Worm (Caenorhabditis elegans) whole organism, mixed stage, embryonic: ENCODE measurements around the gene R186.8.

Experiments
- M03D4.4 ChIP-seq: sonication (generic microtip); optimal IDR thresholded peaks from 2 replicates; lab custom pipeline; 2017; ENCODE audit warnings: mild to moderate bottlenecking, missing genetic modification characterization, missing compliant biosample characterization
- bed-3 ChIP-seq: fragments of 200-800 bp; sonication (Bioruptor generic); optimal IDR thresholded peaks from 3 replicates; lab custom pipeline; 2018; ENCODE audit warnings: mild to moderate bottlenecking, missing genetic modification characterization, moderate library complexity, missing compliant biosample characterization
- blmp-1 ChIP-seq: fragments of 150-350 bp; optimal IDR thresholded peaks from 2 replicates; lab custom pipeline; 2014; ENCODE audit warnings: missing biosample characterization, missing genetic modification characterization
- ceh-39 ChIP-seq: fragments of 150-350 bp; optimal IDR thresholded peaks from 2 replicates; lab custom pipeline; 2014; ENCODE audit warnings: missing biosample characterization, missing genetic modification characterization
- ceh-43 ChIP-seq: fragments of 200-800 bp; sonication (Bioruptor generic); optimal IDR thresholded peaks from 2 replicates; lab custom pipeline; 2018; ENCODE audit warnings: mild to moderate bottlenecking, missing genetic modification characterization, moderate library complexity, missing compliant biosample characterization
- ces-1 ChIP-seq: fragments of 150-350 bp; optimal IDR thresholded peaks from 2 replicates; lab custom pipeline; 2014; ENCODE audit warnings: missing biosample characterization, missing genetic modification reagents, missing genetic modification characterization
- cnd-1 ChIP-seq: fragments of 200-800 bp; sonication (Bioruptor generic); optimal IDR thresholded peaks from 2 replicates; lab custom pipeline; 2018; ENCODE audit warnings: mild to moderate bottlenecking, missing genetic modification characterization, missing compliant biosample characterization
- elt-1 ChIP-seq: sonication (generic microtip); optimal IDR thresholded peaks from 2 replicates; lab custom pipeline; 2017; ENCODE audit warnings: missing genetic modification characterization, mild to moderate bottlenecking, missing compliant biosample characterization, antibody characterized with exemption, moderate library complexity, borderline replicate concordance; ENCODE audit not compliant: insufficient read depth
- elt-3 ChIP-seq: fragments of 150-350 bp; optimal IDR thresholded peaks from 2 replicates; lab custom pipeline; 2014; ENCODE audit warnings: missing biosample characterization, missing genetic modification characterization
- flh-1 ChIP-seq: fragments of 200-800 bp; sonication (Bioruptor generic); optimal IDR thresholded peaks from 2 replicates; lab custom pipeline; 2018; ENCODE audit warnings: mild to moderate bottlenecking, missing genetic modification characterization, moderate library complexity, missing compliant biosample characterization
- ham-2 ChIP-seq: fragments of 200-800 bp; sonication (Bioruptor generic); optimal IDR thresholded peaks from 2 replicates; lab custom pipeline; 2018; ENCODE audit warnings: mild to moderate bottlenecking, missing genetic modification characterization, missing compliant biosample characterization
- hlh-1 ChIP-seq: fragments of 150-350 bp; optimal IDR thresholded peaks from 2 replicates; lab custom pipeline; 2014; ENCODE audit warnings: missing biosample characterization, missing genetic modification reagents, missing genetic modification characterization
- lin-13 ChIP-seq: fragments of 150-350 bp; optimal IDR thresholded peaks from 2 replicates; lab custom pipeline; 2014; ENCODE audit warnings: missing biosample characterization, missing genetic modification characterization
- lin-32 ChIP-seq: fragments of 200-800 bp; sonication (Bioruptor generic); optimal IDR thresholded peaks from 2 replicates; lab custom pipeline; 2018; ENCODE audit warnings: mild to moderate bottlenecking, missing genetic modification characterization, missing compliant biosample characterization
- lsy-2 ChIP-seq: fragments of 150-350 bp; optimal IDR thresholded peaks from 2 replicates; lab custom pipeline; 2014; ENCODE audit warnings: missing biosample characterization, missing genetic modification characterization
- mab-5 ChIP-seq: fragments of 150-350 bp; optimal IDR thresholded peaks from 2 replicates; lab custom pipeline; 2014; ENCODE audit warnings: missing biosample characterization, missing genetic modification characterization
- mls-2 ChIP-seq: sonication (generic microtip); optimal IDR thresholded peaks from 2 replicates; lab custom pipeline; 2016; ENCODE audit warnings: mild to moderate bottlenecking, missing genetic modification characterization, moderate library complexity, missing compliant biosample characterization
- nhr-12 ChIP-seq: fragments of 150-350 bp; optimal IDR thresholded peaks from 2 replicates; lab custom pipeline; 2014; ENCODE audit warnings: missing biosample characterization, missing genetic modification characterization
- nhr-2 ChIP-seq: fragments of 150-350 bp; optimal IDR thresholded peaks from 2 replicates; lab custom pipeline; 2014; ENCODE audit warnings: missing biosample characterization, missing genetic modification characterization
- nhr-237 ChIP-seq: fragments of 150-350 bp; optimal IDR thresholded peaks from 2 replicates; lab custom pipeline; 2014; ENCODE audit warnings: missing biosample characterization, missing genetic modification characterization
- nhr-28 ChIP-seq: fragments of 150-350 bp; optimal IDR thresholded peaks from 2 replicates; lab custom pipeline; 2014; ENCODE audit warnings: missing biosample characterization, missing genetic modification characterization
- nhr-76 ChIP-seq: sonication (generic microtip); optimal IDR thresholded peaks from 2 replicates; lab custom pipeline; 2017; ENCODE audit warnings: missing biosample characterization, missing genetic modification characterization
- pha-4 ChIP-seq: fragments of 150-350 bp; optimal IDR thresholded peaks from 2 replicates; lab custom pipeline; 2018; ENCODE audit warnings: missing biosample characterization, missing genetic modification reagents, missing genetic modification characterization
- sem-2 ChIP-seq: fragments of 200-800 bp; sonication (Bioruptor generic); optimal IDR thresholded peaks from 2 replicates; lab custom pipeline; 2018; ENCODE audit warnings: mild to moderate bottlenecking, missing genetic modification characterization, missing compliant biosample characterization
- snpc-4 ChIP-seq: fragments of 150-350 bp; optimal IDR thresholded peaks from 2 replicates; lab custom pipeline; 2014; ENCODE audit warnings: missing biosample characterization, missing genetic modification characterization
- sptf-1 ChIP-seq: sonication (generic microtip); optimal IDR thresholded peaks from 2 replicates; lab custom pipeline; 2017; ENCODE audit warnings: mild to moderate bottlenecking, missing genetic modification characterization, moderate library complexity, missing compliant biosample characterization
- unc-120 ChIP-seq: sonication (generic microtip); optimal IDR thresholded peaks from 2 replicates; lab custom pipeline; 2017; ENCODE audit warnings: missing genetic modification characterization, missing compliant biosample characterization; ENCODE audit not compliant: poor library complexity, severe bottlenecking
- unc-62 ChIP-seq: fragments of 150-350 bp; optimal IDR thresholded peaks from 2 replicates; lab custom pipeline; 2014; ENCODE audit warnings: missing biosample characterization, missing genetic modification reagents, missing genetic modification characterization
- zip-8 ChIP-seq: fragments of 150-350 bp; optimal IDR thresholded peaks from 2 replicates; lab custom pipeline; 2014; ENCODE audit warnings: missing biosample characterization, missing genetic modification characterization
- ztf-11 ChIP-seq: fragments of 150-350 bp; optimal IDR thresholded peaks from 2 replicates; lab custom pipeline; 2014; ENCODE audit warnings: missing biosample characterization, missing genetic modification characterization

R186.8 gene

ce11 chrV:12967925-12968327, at the start of gene R186.8:
Gene R186.8, minus strand, starts transcription at chrV:12967982.
- TF ChIP-seq sptf-1 (tag; lab: Kevin White, UChicago) (peak; percentile 15), lsy-2 (tag; lab: Kevin White, UChicago) (peak; percentile 90), ces-1 (peak; percentile 63), lin-13 (peak; percentile 21), unc-120 (peak; percentile 51), mls-2 (tag; lab: Kevin White, UChicago) (peak; percentile 20), nhr-237 (tag; lab: Kevin White, UChicago) (peak; percentile 23)

- TF ChIP-seq bed-3 = no peak
- TF ChIP-seq nhr-12 = no peak
- TF ChIP-seq lsy-2 (tag; lab: Kevin White, UChicago) = no peak
- TF ChIP-seq nhr-2 (tag; lab: Kevin White, UChicago) = no peak
- TF ChIP-seq nhr-76 (tag; lab: Kevin White, UChicago) = no peak
- no peak for TF ChIP-seq cnd-1 (tag; lab: Kevin White, UChicago)
- TF ChIP-seq lin-32 (GFP tag; lab: Kevin White, UChicago) = no peak
- no peak for TF ChIP-seq nhr-28 (tag; lab: Kevin White, UChicago)
- TF ChIP-seq snpc-4 (tag; lab: Kevin White, UChicago) = no peak
These were observed 46.1 kb upstream of the R186.8 start, which contains the start of gene F15B9.6 for ce11 chrV:13013844-13014243. Gene F15B9.6, plus strand, starts transcription at chrV:13014144.

- TF ChIP-seq mab-5 (tag; lab: Kevin White, UChicago) (no peak), mls-2 (tag; lab: Kevin White, UChicago) (no peak)
These were observed 45.4 kb upstream of the R186.8 start, which contains the start of gene try-10 for ce11 chrV:13013158-13013557. Gene try-10, minus strand, starts transcription at chrV:13013258.

ce11 chrV:13011904-13012303, 44.1 kb upstream of the R186.8 start:
- TF ChIP-seq nhr-2 (tag; lab: Kevin White, UChicago) = no peak
- TF ChIP-seq zip-8 = peak; percentile 94

- TF ChIP-seq ham-2 (GFP tag; lab: Kevin White, UChicago) = no peak
- TF ChIP-seq unc-120 = peak; percentile 50
- peak; percentile 10 for TF ChIP-seq pha-4 (tag; lab: Kevin White, UChicago)
- TF ChIP-seq ces-1 = peak; percentile 59
- no peak for TF ChIP-seq mab-5 (tag; lab: Kevin White, UChicago)
- peak; percentile 29 for TF ChIP-seq hlh-1 (tag; lab: Kevin White, UChicago)
- TF ChIP-seq lsy-2 (tag; lab: Kevin White, UChicago) = peak; percentile 28
- no peak for TF ChIP-seq ztf-11 (tag; lab: Kevin White, UChicago)
- TF ChIP-seq, all 35 proteins: peak for 5
These were observed 42.1 kb upstream of the R186.8 start for ce11 chrV:13009843-13010242.

- no peak for TF ChIP-seq flh-1
- TF ChIP-seq elt-3 = no peak
- no peak for TF ChIP-seq lin-32 (GFP tag; lab: Kevin White, UChicago)
- TF ChIP-seq hlh-1 (tag; lab: Kevin White, UChicago) = no peak
- TF ChIP-seq mls-2 (tag; lab: Kevin White, UChicago) = no peak
- TF ChIP-seq ces-1 = no peak
- TF ChIP-seq cnd-1 (tag; lab: Kevin White, UChicago) = no peak
- no peak for TF ChIP-seq M03D4.4 (tag; lab: Kevin White, UChicago)
- TF ChIP-seq unc-62 (GFP tag; lab: Kevin White, UChicago) = no peak
- TF ChIP-seq ceh-39 (tag; lab: Kevin White, UChicago) = no peak
- TF ChIP-seq nhr-28 (tag; lab: Kevin White, UChicago) = no peak
- no peak for TF ChIP-seq zip-8
- no peak for TF ChIP-seq pha-4 (tag; lab: Kevin White, UChicago)
- no peak for TF ChIP-seq blmp-1
- TF ChIP-seq ceh-43 (GFP tag; lab: Kevin White, UChicago) = no peak
- TF ChIP-seq nhr-76 (tag; lab: Kevin White, UChicago) = no peak
- no peak for TF ChIP-seq sem-2 (GFP tag; lab: Kevin White, UChicago)
These were observed 41.5 kb upstream of the R186.8 start for ce11 chrV:13009271-13009670.

- TF ChIP-seq nhr-28 (tag; lab: Kevin White, UChicago) (no peak), nhr-76 (tag; lab: Kevin White, UChicago) (no peak), ztf-11 (tag; lab: Kevin White, UChicago) (no peak), mls-2 (tag; lab: Kevin White, UChicago) (no peak), elt-1 (tag; lab: Kevin White, UChicago) (no peak), lsy-2 (tag; lab: Kevin White, UChicago) (no peak), ces-1 (no peak)
These were observed 41.0 kb upstream of the R186.8 start, which contains the start of gene F15B9.10 for ce11 chrV:13008825-13009224. Gene F15B9.10, minus strand, starts transcription at chrV:13008925.
